Fruit fly (Drosophila melanogaster): Measurements from ENCODE around the gene CG4935.
A peak's percentile ranks its signal among the peaks of the same experiment; 100 is the strongest.

CG4935 gene

DNA sequence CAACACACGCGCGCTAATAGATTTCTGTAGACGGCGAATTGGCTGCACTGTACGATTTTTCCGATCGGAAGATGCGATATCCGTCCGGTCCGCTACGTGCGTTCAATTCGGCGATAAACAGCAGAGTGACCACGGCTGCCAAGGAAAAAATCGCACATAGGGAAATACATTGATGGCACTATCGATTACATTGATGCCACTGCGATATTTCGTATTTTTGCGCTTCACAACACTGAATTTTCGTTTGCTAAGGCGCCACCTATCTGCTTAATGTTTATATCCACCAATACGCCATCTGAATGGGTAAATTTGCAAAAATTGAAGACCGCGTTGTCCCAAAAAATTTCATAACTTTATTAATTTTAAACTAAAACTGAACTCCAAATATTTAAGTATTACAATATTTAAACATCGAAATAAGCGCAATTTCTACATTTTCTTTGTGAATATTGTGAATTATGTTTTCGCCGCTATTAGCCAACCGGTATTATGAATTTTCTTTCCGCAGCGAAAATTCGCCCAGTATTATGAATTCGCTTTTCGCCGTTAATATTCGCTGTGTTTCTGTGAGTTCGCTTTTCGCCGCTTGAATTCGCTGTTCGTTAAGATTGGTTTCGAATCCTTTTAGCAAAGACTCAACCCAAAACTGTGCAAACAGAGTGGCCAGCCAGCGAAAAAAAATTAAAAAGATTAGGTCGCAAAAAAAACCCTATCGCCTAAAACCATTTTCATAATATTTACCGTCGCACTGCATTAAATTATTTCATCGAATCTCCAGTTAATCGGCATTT is 25.9 kb downstream of the CG4935 start, which contains the start of the genes crp and pkaap (continued):
- no peak for TF ChIP-seq CG11504 (tag; optimal IDR thresholded peaks at IDR 0.05)
- peak; percentile 88 for TF ChIP-seq CG8290 (GFP tag; optimal IDR thresholded peaks at IDR 0.05)
- TF ChIP-seq CG8290 (tag; optimal IDR thresholded peaks at IDR 0.05) = peak; percentile 38 to 96
- peak; percentile 52 for TF ChIP-seq CG10462 (GFP tag; optimal IDR thresholded peaks at IDR 0.05)
- TF ChIP-seq hb (GFP tag; IDR thresholded peaks at IDR 0.05; ENCODE audit: partially characterized antibody) = no peak
- TF ChIP-seq Usf (GFP tag; optimal IDR thresholded peaks at IDR 0.05) = peak; percentile 47
- TF ChIP-seq dati (GFP tag; IDR thresholded peaks at IDR 0.05) = no peak
- TF ChIP-seq ranshi (GFP tag; IDR thresholded peaks at IDR 0.05) = no peak
- TF ChIP-seq ap (GFP tag; IDR thresholded peaks at IDR 0.05) = no peak
- TF ChIP-seq CG10654 (GFP tag; optimal IDR thresholded peaks at IDR 0.05) = peak; percentile 82
- TF ChIP-seq dmrt99B (tag; optimal IDR thresholded peaks at IDR 0.05) = no peak
- peak; percentile 78 for TF ChIP-seq gcm2 (GFP tag; optimal IDR thresholded peaks at IDR 0.05)
- TF ChIP-seq Oli (tag; optimal IDR thresholded peaks at IDR 0.05) = no peak
- peak; percentile 68 for TF ChIP-seq CG4328 (GFP tag; optimal IDR thresholded peaks at IDR 0.05)
- no peak for TF ChIP-seq CG34224 (GFP tag; IDR thresholded peaks at IDR 0.05; ENCODE audit: partially characterized antibody)
- TF ChIP-seq CG6175 (GFP tag; IDR thresholded peaks at IDR 0.05) = no peak
- peak; percentile 43 for TF ChIP-seq CG6654 (GFP tag; optimal IDR thresholded peaks at IDR 0.05)
- no peak for TF ChIP-seq MBD-R2 (GFP tag; IDR thresholded peaks at IDR 0.05)
- no peak for TF ChIP-seq sqz (GFP tag; optimal IDR thresholded peaks at IDR 0.05)
- TF ChIP-seq CG18011 (GFP tag; optimal IDR thresholded peaks at IDR 0.05) = peak; percentile 46
- peak; percentile 35 for TF ChIP-seq CG7928 (GFP tag; optimal IDR thresholded peaks at IDR 0.05)
- no peak for TF ChIP-seq seq (GFP tag; IDR thresholded peaks at IDR 0.05)
- no peak for TF ChIP-seq Awh (GFP tag; IDR thresholded peaks at IDR 0.05)
- TF ChIP-seq CG14441 (GFP tag; IDR thresholded peaks at IDR 0.05) = no peak
- TF ChIP-seq CG2129 (GFP tag; IDR thresholded peaks at IDR 0.05; ENCODE audit: partially characterized antibody) = no peak
- TF ChIP-seq zfh2 (GFP tag; optimal IDR thresholded peaks at IDR 0.05) = peak; percentile 84
- peak; percentile 73 for TF ChIP-seq CG13123 (GFP tag; optimal IDR thresholded peaks at IDR 0.05)
- no peak for TF ChIP-seq dysf (GFP tag; IDR thresholded peaks at IDR 0.05)
- peak; percentile 65 for TF ChIP-seq NK7.1 (GFP tag; optimal IDR thresholded peaks at IDR 0.05)
- TF ChIP-seq Dbx (GFP tag; IDR thresholded peaks at IDR 0.05) = no peak
- no peak for TF ChIP-seq bowl (GFP tag; IDR thresholded peaks at IDR 0.05)
- peak; percentile 11 for TF ChIP-seq fd102C (GFP tag; optimal IDR thresholded peaks at IDR 0.05)
- peak; percentile 12 for TF ChIP-seq psq (GFP tag; optimal IDR thresholded peaks at IDR 0.05)
- no peak for TF ChIP-seq CG6791 (GFP tag; IDR thresholded peaks at IDR 0.05; ENCODE audit: partially characterized antibody)
- no peak for TF ChIP-seq aop (GFP tag; IDR thresholded peaks at IDR 0.05)
- TF ChIP-seq Max (GFP tag; optimal IDR thresholded peaks at IDR 0.05) = peak; percentile 86
- peak; percentile 100 for TF ChIP-seq CTCF (GFP tag; optimal IDR thresholded peaks at IDR 0.05)
- peak; percentile 94 for TF ChIP-seq HLHmδ (GFP tag; optimal IDR thresholded peaks at IDR 0.05)
- TF ChIP-seq CG15601 (tag; optimal IDR thresholded peaks at IDR 0.05) = peak; percentile 75
- TF ChIP-seq CG12071 (GFP tag; optimal IDR thresholded peaks at IDR 0.05) = peak; percentile 63
- peak; percentile 37 for TF ChIP-seq Tbp (GFP tag; optimal IDR thresholded peaks at IDR 0.05)
- no peak for TF ChIP-seq fru (optimal IDR thresholded peaks at IDR 0.05)
- TF ChIP-seq CG11695 (GFP tag; IDR thresholded peaks at IDR 0.05) = no peak
- no peak for TF ChIP-seq Scr (GFP tag; IDR thresholded peaks at IDR 0.05; ENCODE audit: partially characterized antibody)
- TF ChIP-seq sc (optimal IDR thresholded peaks at IDR 0.05) = no peak
- peak; percentile 45 for TF ChIP-seq sc (GFP tag; optimal IDR thresholded peaks at IDR 0.05)
- no peak for TF ChIP-seq dimm (GFP tag; IDR thresholded peaks at IDR 0.05)
- no peak for TF ChIP-seq sob (GFP tag; IDR thresholded peaks at IDR 0.05)
- TF ChIP-seq Elba2 (GFP tag; optimal IDR thresholded peaks at IDR 0.05) = peak; percentile 45
- TF ChIP-seq CG2889 (GFP tag; IDR thresholded peaks at IDR 0.05) = no peak
- TF ChIP-seq p53 (GFP tag; optimal IDR thresholded peaks at IDR 0.05) = no peak
- peak; percentile 29 for TF ChIP-seq org-1 (GFP tag; optimal IDR thresholded peaks at IDR 0.05)
